Worm (Caenorhabditis elegans) whole organism, L4 larva: Measurements from ENCODE around the gene wip-1.

Experiments used
- F26F4.8 ChIP-seq: fragments of 200-800 bp; sonication (Bioruptor generic); conservative IDR thresholded peaks from 2 replicates; pipeline ENCODE4 v1.3.6; 2022; ENCODE audit warnings: missing genetic modification characterization, missing compliant biosample characterization
- R02D3.7 ChIP-seq: fragments of 150-350 bp; sonication (generic microtip); optimal IDR thresholded peaks from 3 replicates; lab custom pipeline; 2014; ENCODE audit warnings: missing biosample characterization, missing genetic modification characterization
- T20F7.1 ChIP-seq: fragments of 200-800 bp; sonication (Bioruptor generic); optimal IDR thresholded peaks from 2 replicates; lab custom pipeline; 2018; ENCODE audit warnings: mild to moderate bottlenecking, missing genetic modification characterization, missing compliant biosample characterization
- Y75B8A.6 ChIP-seq: fragments of 200-800 bp; sonication (Bioruptor generic); IDR thresholded peaks from 2 replicates; pipeline ENCODE4 v1.3.6; 2022; ENCODE audit warnings: missing genetic modification reagents, missing genetic modification characterization, missing compliant biosample characterization
- ZK337.2 ChIP-seq: fragments of 200-800 bp; sonication (Bioruptor generic); IDR thresholded peaks from 2 replicates; pipeline ENCODE4 v1.3.6; 2022; ENCODE audit warnings: missing genetic modification reagents, missing genetic modification characterization, missing compliant biosample characterization
- aha-1 ChIP-seq: fragments of 150-350 bp; peaks from one replicate; lab custom pipeline; 2014; ENCODE audit warnings: missing biosample characterization, missing genetic modification characterization
- ama-1 ChIP-seq: fragments of 150-350 bp; optimal IDR thresholded peaks from 2 replicates; lab custom pipeline; 2014; ENCODE audit warnings: inconsistent platforms, mixed read lengths
- ceh-28 ChIP-seq: fragments of 150-350 bp; optimal IDR thresholded peaks from 2 replicates; lab custom pipeline; 2014; ENCODE audit warnings: missing biosample characterization, missing genetic modification reagents, missing genetic modification characterization
- daf-16 ChIP-seq, 3 experiments: sonication (generic microtip); optimal IDR thresholded peaks; 2 replicates each; lab custom pipeline; 2016 to 2017; ENCODE audit warnings: missing genetic modification characterization in 3 of 3, missing genetic modification reagents in 3 of 3, mild to moderate bottlenecking in 2 of 3, missing compliant biosample characterization in 2 of 3, missing biosample characterization in 1 of 3, moderate library complexity in 1 of 3
- dmd-6 ChIP-seq: fragments of 200-800 bp; sonication (Bioruptor generic); IDR thresholded peaks from 2 replicates; pipeline ENCODE4 v1.3.6; 2022; ENCODE audit warnings: missing genetic modification reagents, missing genetic modification characterization, missing compliant biosample characterization
- dmd-8 ChIP-seq: fragments of 200-800 bp; sonication (Bioruptor generic); IDR thresholded peaks from 2 replicates; pipeline ENCODE4 v1.3.6; 2022; ENCODE audit warnings: missing genetic modification characterization, missing compliant biosample characterization
- dpl-1 ChIP-seq: fragments of 150-350 bp; optimal IDR thresholded peaks from 2 replicates; lab custom pipeline; 2014; ENCODE audit warnings: missing biosample characterization, missing genetic modification reagents, missing genetic modification characterization
- dve-1 ChIP-seq: sonication (generic microtip); optimal IDR thresholded peaks from 2 replicates; lab custom pipeline; 2017; ENCODE audit warnings: antibody characterized with exemption, mild to moderate bottlenecking, missing genetic modification characterization, missing compliant biosample characterization; ENCODE audit not compliant: insufficient read depth
- egl-43 ChIP-seq: fragments of 200-800 bp; sonication (Bioruptor generic); IDR thresholded peaks from 2 replicates; pipeline ENCODE4 v1.3.6; 2022; ENCODE audit warnings: missing genetic modification reagents, missing genetic modification characterization, missing compliant biosample characterization
- hlh-11 ChIP-seq: fragments of 200-800 bp; sonication (Bioruptor generic); optimal IDR thresholded peaks from 2 replicates; lab custom pipeline; 2018; ENCODE audit warnings: mild to moderate bottlenecking, missing genetic modification characterization, missing compliant biosample characterization
- hlh-30 ChIP-seq: sonication (generic microtip); optimal IDR thresholded peaks from 2 replicates; lab custom pipeline; 2017; ENCODE audit warnings: antibody characterized with exemption, mild to moderate bottlenecking, missing genetic modification characterization, missing compliant biosample characterization; ENCODE audit not compliant: insufficient read depth
- hmg-1.1 ChIP-seq: fragments of 200-800 bp; sonication (Bioruptor generic); IDR thresholded peaks from 2 replicates; pipeline ENCODE4 v1.3.6; 2022; ENCODE audit warnings: missing genetic modification reagents, missing genetic modification characterization, missing compliant biosample characterization
- jun-1 ChIP-seq: fragments of 150-350 bp; optimal IDR thresholded peaks from 2 replicates; lab custom pipeline; 2014; ENCODE audit warnings: missing biosample characterization, missing genetic modification reagents, missing genetic modification characterization
- lin-13 ChIP-seq: fragments of 150-350 bp; optimal IDR thresholded peaks from 2 replicates; lab custom pipeline; 2014; ENCODE audit warnings: missing biosample characterization, missing genetic modification reagents, missing genetic modification characterization
- lin-15B ChIP-seq: fragments of 150-350 bp; sonication (generic microtip); optimal IDR thresholded peaks from 3 replicates; lab custom pipeline; 2014; ENCODE audit warnings: missing biosample characterization, missing genetic modification characterization
- lin-38 ChIP-seq: fragments of 200-800 bp; sonication (Bioruptor generic); IDR thresholded peaks from 2 replicates; pipeline ENCODE4 v1.3.6; 2022; ENCODE audit warnings: missing genetic modification reagents, missing genetic modification characterization, missing compliant biosample characterization
- lsy-2 ChIP-seq, 2 experiments: fragments of 150-350 bp in 1 of 2; sonication (generic microtip) in 1 of 2; optimal IDR thresholded peaks; 2 replicates each; lab custom pipeline; 2014 to 2017; ENCODE audit warnings: missing biosample characterization in 2 of 2, missing genetic modification characterization in 2 of 2
- mdl-1 ChIP-seq, 2 experiments: fragments of 150-350 bp in 1 of 2; sonication (generic microtip) in 1 of 2; optimal IDR thresholded peaks; 2 replicates each; lab custom pipeline; 2014 to 2017; ENCODE audit warnings: missing biosample characterization in 2 of 2, missing genetic modification characterization in 2 of 2
- mdt-29 ChIP-seq: fragments of 200-800 bp; sonication (Bioruptor generic); IDR thresholded peaks from 2 replicates; pipeline ENCODE4 v1.3.6; 2022; ENCODE audit warnings: missing genetic modification reagents, missing genetic modification characterization, missing compliant biosample characterization
- mep-1 ChIP-seq: fragments of 150-350 bp; sonication (generic microtip); optimal IDR thresholded peaks from 3 replicates; lab custom pipeline; 2014; ENCODE audit warnings: missing biosample characterization, missing genetic modification characterization
- mes-2 ChIP-seq: sonication (generic microtip); optimal IDR thresholded peaks from 2 replicates; lab custom pipeline; 2016; ENCODE audit warnings: missing genotype, mild to moderate bottlenecking, missing genetic modification characterization, missing compliant biosample characterization; ENCODE audit not compliant: poor library complexity, severe bottlenecking
- mxl-2 ChIP-seq: fragments of 200-800 bp; sonication (Bioruptor generic); conservative IDR thresholded peaks from 2 replicates; pipeline ENCODE4 v1.3.6; 2022; ENCODE audit warnings: missing genetic modification reagents, missing genetic modification characterization, missing compliant biosample characterization
- mxl-3 ChIP-seq: fragments of 200-800 bp; sonication (Bioruptor generic); optimal IDR thresholded peaks from 2 replicates; lab custom pipeline; 2018; ENCODE audit warnings: mild to moderate bottlenecking, missing genetic modification characterization, missing compliant biosample characterization
- nhr-102 ChIP-seq: sonication (generic microtip); optimal IDR thresholded peaks from 2 replicates; lab custom pipeline; 2016; ENCODE audit warnings: mild to moderate bottlenecking, missing genetic modification characterization, moderate library complexity, missing compliant biosample characterization
- nhr-11 ChIP-seq: fragments of 150-350 bp; optimal IDR thresholded peaks from 2 replicates; lab custom pipeline; 2014; ENCODE audit warnings: missing biosample characterization, missing genetic modification characterization
- nhr-28 ChIP-seq: fragments of 150-350 bp; optimal IDR thresholded peaks from 2 replicates; lab custom pipeline; 2014; ENCODE audit warnings: missing biosample characterization, missing genetic modification characterization
- nhr-41 ChIP-seq: fragments of 200-800 bp; sonication (Bioruptor generic); IDR thresholded peaks from 2 replicates; pipeline ENCODE4 v1.3.6; 2022; ENCODE audit warnings: missing genetic modification reagents, missing genetic modification characterization, missing compliant biosample characterization
- nhr-6 ChIP-seq: fragments of 150-350 bp; optimal IDR thresholded peaks from 2 replicates; lab custom pipeline; 2014; ENCODE audit warnings: missing biosample characterization, missing genetic modification characterization
- nhr-76 ChIP-seq: fragments of 150-350 bp; optimal IDR thresholded peaks from 2 replicates; lab custom pipeline; 2014; ENCODE audit warnings: missing biosample characterization, missing genetic modification characterization
- nhr-77 ChIP-seq: fragments of 150-350 bp; optimal IDR thresholded peaks from 2 replicates; lab custom pipeline; 2014; ENCODE audit warnings: missing biosample characterization, missing genetic modification characterization
- rbr-2 ChIP-seq: sonication (generic microtip); optimal IDR thresholded peaks from 2 replicates; lab custom pipeline; 2016; ENCODE audit warnings: missing genotype, missing genetic modification characterization, missing compliant biosample characterization
- set-16 ChIP-seq: fragments of 200-800 bp; sonication (Bioruptor generic); IDR thresholded peaks from 2 replicates; pipeline ENCODE4 v1.3.6; 2022; ENCODE audit warnings: missing genetic modification reagents, missing genetic modification characterization, missing compliant biosample characterization
- skn-1 ChIP-seq: fragments of 150-350 bp; optimal IDR thresholded peaks from 2 replicates; lab custom pipeline; 2014; ENCODE audit warnings: missing biosample characterization, missing genetic modification characterization
- snpc-4 ChIP-seq: fragments of 150-350 bp; optimal IDR thresholded peaks from 2 replicates; lab custom pipeline; 2014; ENCODE audit warnings: missing biosample characterization, missing genetic modification characterization
- tra-1 ChIP-seq: fragments of 200-800 bp; sonication (Bioruptor generic); IDR thresholded peaks from 2 replicates; pipeline ENCODE4 v1.3.6; 2022; ENCODE audit warnings: missing genetic modification reagents, missing genetic modification characterization, missing compliant biosample characterization
- unc-130 ChIP-seq: sonication (generic microtip); optimal IDR thresholded peaks from 2 replicates; lab custom pipeline; 2016; ENCODE audit warnings: missing genetic modification reagents, missing genetic modification characterization, missing compliant biosample characterization
- unc-39 ChIP-seq: sonication (generic microtip); optimal IDR thresholded peaks from 2 replicates; lab custom pipeline; 2017; ENCODE audit warnings: missing biosample characterization, missing genetic modification characterization
- vab-7 ChIP-seq: fragments of 200-800 bp; sonication (Bioruptor generic); IDR thresholded peaks from 2 replicates; pipeline ENCODE4 v1.3.6; 2022; ENCODE audit warnings: missing genetic modification reagents, missing genetic modification characterization, missing compliant biosample characterization
- zag-1 ChIP-seq: fragments of 150-350 bp; optimal IDR thresholded peaks from 2 replicates; lab custom pipeline; 2014; ENCODE audit warnings: missing biosample characterization, missing genetic modification characterization
- zip-2 ChIP-seq: fragments of 150-350 bp; optimal IDR thresholded peaks from 2 replicates; lab custom pipeline; 2014; ENCODE audit warnings: missing biosample characterization, missing genetic modification characterization
- ztf-7 ChIP-seq: fragments of 150-350 bp; optimal IDR thresholded peaks from 2 replicates; lab custom pipeline; 2014; ENCODE audit warnings: missing biosample characterization, missing genetic modification characterization

The wip-1 gene

ce11 chrIII:5022964-5023363 lies 4.5 kb downstream of the wip-1 start, which contains the start of gene R144.13:
Gene R144.13 (plus strand): TSS chrIII:5023264.
- TF ChIP-seq aha-1 (peak; percentile 19), vab-7 (no peak)

ce11 chrIII:5023642-5024041 lies 5.2 kb downstream of the wip-1 start:
- peak; percentile 92 for TF ChIP-seq aha-1
- no peak for TF ChIP-seq dmd-8
- no peak for TF ChIP-seq F26F4.8 (GFP tag; lab: Robert Waterston, UW)

- TF ChIP-seq mxl-3 (GFP tag; lab: Kevin White, UChicago) (peak; percentile 81), ZK337.2 (GFP tag; lab: Robert Waterston, UW) (no peak), dmd-6 (GFP tag; lab: Robert Waterston, UW) (peak; percentile 13; the same call in 1 of the 2 replicates), nhr-6 (tag; lab: Kevin White, UChicago) (peak; percentile 50), unc-130 (GFP tag; lab: Kevin White, UChicago) (peak; percentile 7), egl-43 (GFP tag; lab: Robert Waterston, UW) (no peak), T20F7.1 (GFP tag; lab: Kevin White, UChicago) (no peak), mxl-2 (no peak), daf-16 (GFP tag; optimal IDR thresholded peaks at IDR 0.05; lab: Kevin White, UChicago) (no peak), daf-16 (tag; optimal IDR thresholded peaks at IDR 0.05; lab: Kevin White, UChicago) (peak; percentile 27), nhr-77 (tag; lab: Kevin White, UChicago) (peak; percentile 52), nhr-11 (tag; lab: Kevin White, UChicago) (peak; percentile 41), tra-1 (GFP tag; lab: Robert Waterston, UW) (no peak), zag-1 (tag; lab: Kevin White, UChicago) (no peak), mep-1 (tag; lab: Kevin White, UChicago) (peak; percentile 64), nhr-28 (peak; percentile 50), mdt-29 (GFP tag; lab: Robert Waterston, UW) (0 out of 2 replicates have a peak, but pooled peaks have one; percentile 6), lsy-2 (tag; optimal IDR thresholded peaks at IDR 0.05; lab: Kevin White, UChicago) (peak; percentile 24 to 65), lin-15B (tag; lab: Kevin White, UChicago) (no peak), mdl-1 (tag; optimal IDR thresholded peaks at IDR 0.05; lab: Kevin White, UChicago) (peak; percentile 45 to 80), snpc-4 (tag; lab: Kevin White, UChicago) (no peak), ceh-28 (tag; lab: Kevin White, UChicago) (peak; percentile 58), nhr-102 (tag; lab: Kevin White, UChicago) (no peak), lin-13 (peak; percentile 68), set-16 (peak; percentile 33; the same call in 1 of the 2 replicates), ama-1 (lab: Kevin White, UChicago) (peak; percentile 90), aha-1 (peak; percentile 86), hlh-30 (peak; percentile 95), nhr-41 (GFP tag; lab: Robert Waterston, UW) (no peak), Y75B8A.6 (no peak), dpl-1 (GFP tag; lab: Kevin White, UChicago) (peak; percentile 61), zip-2 (tag; lab: Kevin White, UChicago) (no peak), mes-2 (tag; lab: Kevin White, UChicago) (peak; percentile 75), rbr-2 (tag; lab: Kevin White, UChicago) (peak; percentile 34), jun-1 (tag; lab: Kevin White, UChicago) (no peak), hlh-11 (peak; percentile 64), ztf-7 (tag; lab: Kevin White, UChicago) (no peak), nhr-76 (no peak), skn-1 (no peak), dve-1 (tag; lab: Kevin White, UChicago) (peak; percentile 53), R02D3.7 (tag; lab: Kevin White, UChicago) (no peak), unc-39 (tag; lab: Kevin White, UChicago) (no peak), lin-38 (GFP tag; lab: Robert Waterston, UW) (peak; percentile 50), hmg-1.1 (GFP tag; lab: Robert Waterston, UW) (peak; percentile 62)
These were observed 6.0 kb downstream of the wip-1 start, which contains the start of gene pcf-11 for ce11 chrIII:5024393-5024964. Gene pcf-11 (plus strand): TSS chrIII:5024914.
